Worm (Caenorhabditis elegans) whole organism, late embryonic: Measurements from ENCODE around the gene ufm-1.

ENCODE experiments used
- C08G9.2 ChIP-seq: sonication (generic microtip); optimal IDR thresholded peaks from 2 replicates; lab custom pipeline; 2016; ENCODE audit warnings: mild to moderate bottlenecking, missing genetic modification characterization, moderate library complexity, missing compliant biosample characterization
- C38D4.7 ChIP-seq: fragments of 200-800 bp; sonication (Bioruptor generic); optimal IDR thresholded peaks from 2 replicates; lab custom pipeline; 2018; ENCODE audit warnings: mild to moderate bottlenecking, missing genetic modification characterization, moderate library complexity, missing compliant biosample characterization
- K02D7.2 ChIP-seq: sonication (generic microtip); optimal IDR thresholded peaks from 2 replicates; lab custom pipeline; 2017; ENCODE audit warnings: mild to moderate bottlenecking, missing genetic modification characterization, missing compliant biosample characterization
- K09A11.1 ChIP-seq: sonication (generic microtip); optimal IDR thresholded peaks from 2 replicates; lab custom pipeline; 2017; ENCODE audit warnings: antibody characterized with exemption, mild to moderate bottlenecking, missing genetic modification characterization, missing compliant biosample characterization; ENCODE audit not compliant: insufficient read depth
- ahr-1 ChIP-seq: sonication (generic microtip); optimal IDR thresholded peaks from 2 replicates; lab custom pipeline; 2016; ENCODE audit warnings: missing genetic modification characterization, missing compliant biosample characterization
- ceh-14 ChIP-seq: sonication (generic microtip); optimal IDR thresholded peaks from 2 replicates; lab custom pipeline; 2016; ENCODE audit warnings: missing genotype, missing genetic modification characterization, missing compliant biosample characterization
- ceh-18 ChIP-seq: sonication (generic microtip); optimal IDR thresholded peaks from 2 replicates; lab custom pipeline; 2016; ENCODE audit warnings: missing genetic modification characterization, missing compliant biosample characterization
- ceh-19 ChIP-seq: fragments of 200-800 bp; sonication (Bioruptor generic); optimal IDR thresholded peaks from 2 replicates; lab custom pipeline; 2018; ENCODE audit warnings: mild to moderate bottlenecking, missing genetic modification characterization, missing compliant biosample characterization
- ceh-22 ChIP-seq: sonication (generic microtip); optimal IDR thresholded peaks from 2 replicates; lab custom pipeline; 2017; ENCODE audit warnings: missing biosample characterization, missing genetic modification characterization
- ceh-31 ChIP-seq: sonication (generic microtip); optimal IDR thresholded peaks from 2 replicates; lab custom pipeline; 2016; ENCODE audit warnings: missing genetic modification characterization, missing compliant biosample characterization
- ceh-34 ChIP-seq: sonication (generic microtip); optimal IDR thresholded peaks from 2 replicates; lab custom pipeline; 2016; ENCODE audit warnings: mild to moderate bottlenecking, missing genetic modification characterization, missing compliant biosample characterization
- ceh-45 ChIP-seq: fragments of 200-800 bp; sonication (Bioruptor generic); IDR thresholded peaks from 2 replicates; pipeline ENCODE4 v1.3.6; 2022; ENCODE audit warnings: missing genetic modification reagents, missing genetic modification characterization, missing compliant biosample characterization
- ceh-48 ChIP-seq: sonication (generic microtip); optimal IDR thresholded peaks from 2 replicates; lab custom pipeline; 2016; ENCODE audit warnings: missing genetic modification characterization, inconsistent platforms, missing compliant biosample characterization
- ceh-9 ChIP-seq: sonication (generic microtip); optimal IDR thresholded peaks from 2 replicates; lab custom pipeline; 2016; ENCODE audit warnings: mild to moderate bottlenecking, missing genetic modification characterization, inconsistent platforms, missing compliant biosample characterization
- che-1 ChIP-seq: sonication (generic microtip); optimal IDR thresholded peaks from 2 replicates; lab custom pipeline; 2016; ENCODE audit warnings: mild to moderate bottlenecking, missing genetic modification characterization, missing compliant biosample characterization
- elt-4 ChIP-seq: sonication (generic microtip); optimal IDR thresholded peaks from 2 replicates; lab custom pipeline; 2016; ENCODE audit warnings: missing genetic modification characterization, missing compliant biosample characterization
- ets-4 ChIP-seq: sonication (generic microtip); optimal IDR thresholded peaks from 2 replicates; lab custom pipeline; 2016; ENCODE audit warnings: missing genetic modification characterization, missing compliant biosample characterization
- fax-1 ChIP-seq: sonication (generic microtip); optimal IDR thresholded peaks from 2 replicates; lab custom pipeline; 2016; ENCODE audit warnings: missing genotype, missing genetic modification characterization, missing compliant biosample characterization
- fkh-6 ChIP-seq: sonication (generic microtip); optimal IDR thresholded peaks from 2 replicates; lab custom pipeline; 2016; ENCODE audit warnings: missing genetic modification characterization, missing compliant biosample characterization
- hlh-15 ChIP-seq: sonication (generic microtip); optimal IDR thresholded peaks from 2 replicates; lab custom pipeline; 2016; ENCODE audit warnings: missing genetic modification characterization, missing compliant biosample characterization
- hlh-8 ChIP-seq: sonication (generic microtip); optimal IDR thresholded peaks from 2 replicates; lab custom pipeline; 2016; ENCODE audit warnings: missing genotype, missing genetic modification characterization, missing compliant biosample characterization
- lin-11 ChIP-seq: fragments of 200-800 bp; sonication (Bioruptor generic); optimal IDR thresholded peaks from 2 replicates; lab custom pipeline; 2018; ENCODE audit warnings: mild to moderate bottlenecking, missing genetic modification characterization, missing compliant biosample characterization
- nhr-232 ChIP-seq: sonication (generic microtip); optimal IDR thresholded peaks from 2 replicates; lab custom pipeline; 2016; ENCODE audit warnings: missing genetic modification characterization, missing compliant biosample characterization
- npax-4 ChIP-seq: sonication (generic microtip); optimal IDR thresholded peaks from 2 replicates; lab custom pipeline; 2016; ENCODE audit warnings: missing genetic modification characterization, missing compliant biosample characterization
- odd-2 ChIP-seq: sonication (generic microtip); optimal IDR thresholded peaks from 2 replicates; lab custom pipeline; 2017; ENCODE audit warnings: antibody characterized with exemption, mild to moderate bottlenecking, missing genetic modification characterization, missing compliant biosample characterization
- pat-9 ChIP-seq: fragments of 200-800 bp; sonication (Bioruptor generic); optimal IDR thresholded peaks from 2 replicates; lab custom pipeline; 2018; ENCODE audit warnings: mild to moderate bottlenecking, missing genetic modification characterization, moderate library complexity, missing compliant biosample characterization
- pha-2 ChIP-seq: sonication (generic microtip); optimal IDR thresholded peaks from 2 replicates; lab custom pipeline; 2017; ENCODE audit warnings: mild to moderate bottlenecking, missing genetic modification characterization, missing compliant biosample characterization
- pha-4 ChIP-seq: fragments of 150-350 bp; optimal IDR thresholded peaks from 2 replicates; lab custom pipeline; 2018; ENCODE audit warnings: missing biosample characterization, missing genetic modification reagents, missing genetic modification characterization
- pqm-1 ChIP-seq: sonication (generic microtip); optimal IDR thresholded peaks from 2 replicates; lab custom pipeline; 2016; ENCODE audit warnings: missing genetic modification characterization, missing compliant biosample characterization
- rnt-1 ChIP-seq: sonication (generic microtip); optimal IDR thresholded peaks from 2 replicates; lab custom pipeline; 2016; ENCODE audit warnings: missing genetic modification characterization, missing compliant biosample characterization
- sox-2 ChIP-seq: fragments of 200-800 bp; sonication (Bioruptor generic); IDR thresholded peaks from 2 replicates; pipeline ENCODE4 v1.3.6; 2022; ENCODE audit warnings: missing genetic modification reagents, missing genetic modification characterization, missing compliant biosample characterization
- ttx-3 ChIP-seq: sonication (generic microtip); optimal IDR thresholded peaks from 2 replicates; lab custom pipeline; 2016; ENCODE audit warnings: missing genetic modification reagents, missing genetic modification characterization, missing compliant biosample characterization
- unc-3 ChIP-seq, 2 experiments: fragments of 200-800 bp in 1 of 2; sonication (Bioruptor generic) in 1 of 2; sonication (generic microtip) in 1 of 2; conservative IDR thresholded peaks in 1 of 2; optimal IDR thresholded peaks in 1 of 2; 2 replicates each; pipeline versions ENCODE4 v1.3.6 to Lab custom; 2016 to 2022; ENCODE audit warnings: missing compliant biosample characterization in 2 of 2, missing genetic modification characterization in 2 of 2, missing genetic modification reagents in 1 of 2
- unc-42 ChIP-seq: sonication (generic microtip); optimal IDR thresholded peaks from 2 replicates; lab custom pipeline; 2016; ENCODE audit warnings: missing genotype, missing genetic modification characterization, missing compliant biosample characterization
- unc-55 ChIP-seq: sonication (generic microtip); optimal IDR thresholded peaks from 2 replicates; lab custom pipeline; 2017; ENCODE audit warnings: missing biosample characterization, missing genetic modification reagents, missing genetic modification characterization
- unc-86 ChIP-seq: sonication (generic microtip); optimal IDR thresholded peaks from 2 replicates; lab custom pipeline; 2016; ENCODE audit warnings: missing genetic modification characterization, missing compliant biosample characterization

Gene ufm-1

DNA sequence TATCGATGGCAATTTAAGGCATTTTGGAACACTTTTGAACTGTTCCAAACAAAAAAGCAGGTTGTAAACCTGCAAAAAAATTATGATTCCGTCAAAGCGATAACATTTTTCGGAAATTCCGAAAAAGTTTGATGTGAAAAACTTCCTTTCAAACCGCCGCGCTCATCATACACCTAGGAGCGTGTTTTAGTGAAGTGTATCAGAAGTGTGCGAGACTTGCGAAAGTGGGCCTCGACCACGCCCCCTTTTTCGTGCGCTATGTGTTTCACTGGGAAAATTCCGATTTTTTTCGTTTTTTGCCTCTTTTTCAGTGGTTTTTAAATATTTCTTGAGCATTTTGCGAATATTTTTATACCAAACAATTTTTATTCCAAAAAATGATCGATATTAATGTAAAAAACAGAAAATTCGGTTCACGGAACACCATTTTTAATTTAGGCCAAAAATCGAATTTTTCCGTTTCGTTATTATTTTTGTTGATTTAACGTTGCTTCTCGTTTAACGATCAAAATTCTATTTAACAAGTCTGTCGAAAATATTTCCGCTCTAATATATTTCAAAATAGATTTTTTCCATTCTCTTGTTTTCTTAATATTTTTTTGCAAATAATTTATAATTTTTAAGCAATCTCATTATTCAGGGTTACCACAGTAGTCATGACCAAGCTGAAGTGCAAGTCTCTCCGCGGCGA, 4.1 kb upstream of the ufm-1 start, which contains the start of gene rpl-35 (continued):
- TF ChIP-seq K09A11.1 (tag; lab: Kevin White, UChicago) (peak; percentile 91), che-1 (tag; lab: Kevin White, UChicago) (peak; percentile 62), unc-86 (tag; lab: Kevin White, UChicago) (peak; percentile 98), lin-11 (peak; percentile 53), fax-1 (tag; lab: Kevin White, UChicago) (peak; percentile 58), unc-3 (GFP tag; conservative IDR thresholded peaks at IDR 0.05; lab: Robert Waterston, UW) (peak; percentile 84), unc-3 (tag; optimal IDR thresholded peaks at IDR 0.05; lab: Kevin White, UChicago) (peak; percentile 80), ceh-22 (tag; lab: Kevin White, UChicago) (peak; percentile 84), unc-55 (peak; percentile 83), odd-2 (tag; lab: Kevin White, UChicago) (no peak), ceh-48 (tag; lab: Kevin White, UChicago) (peak; percentile 83), sox-2 (GFP tag; lab: Robert Waterston, UW) (peak; percentile 84), npax-4 (no peak), pqm-1 (peak; percentile 89), pha-2 (tag; lab: Kevin White, UChicago) (peak; percentile 57), nhr-232 (tag; lab: Kevin White, UChicago) (no peak), C38D4.7 (GFP tag; lab: Kevin White, UChicago) (peak; percentile 38), ceh-34 (peak; percentile 99)

DNA sequence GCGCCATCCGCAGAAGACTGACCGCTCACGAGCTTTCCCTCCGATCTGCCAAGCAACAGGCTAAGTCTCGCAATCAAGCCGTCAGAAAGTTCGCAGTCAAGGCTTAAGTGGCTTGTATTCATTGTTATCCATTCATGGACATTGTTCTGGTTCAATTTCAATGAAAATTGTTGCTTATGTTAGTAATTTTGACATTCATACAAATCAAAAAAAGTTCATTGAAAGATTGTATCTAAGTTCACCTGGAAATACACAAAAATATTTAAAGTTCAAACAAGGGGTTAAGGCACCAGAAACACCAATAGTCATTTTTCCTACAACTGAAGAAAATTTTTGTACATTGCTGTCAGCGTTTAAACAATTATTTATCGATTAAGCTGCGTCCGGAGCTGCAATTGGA, 3.3 kb upstream of the ufm-1 start:
- TF ChIP-seq ets-4 (no peak), ceh-19 (GFP tag; lab: Kevin White, UChicago) (no peak), C08G9.2 (no peak), rnt-1 (no peak), pha-4 (tag; lab: Kevin White, UChicago) (no peak)

DNA sequence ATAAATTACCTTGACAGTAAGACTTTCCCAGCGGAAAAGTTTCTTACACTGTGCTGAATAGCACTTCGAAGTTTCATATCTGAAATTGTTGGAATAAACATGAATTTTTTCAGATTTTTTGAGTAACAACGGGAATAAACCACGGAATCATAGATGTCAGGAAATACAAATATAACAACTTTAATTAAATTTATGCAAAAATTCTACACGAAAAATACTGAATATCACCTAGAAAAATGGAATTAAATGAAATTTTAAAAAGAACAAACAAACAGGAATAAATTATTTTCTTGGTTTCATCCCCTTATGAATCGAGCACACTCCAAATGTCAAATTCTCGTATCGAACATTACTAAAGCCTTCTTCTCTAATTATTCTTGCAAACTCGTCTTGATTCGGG, 1.6 kb upstream of the ufm-1 start, which contains the start of gene tag-307:
TSS of gene tag-307 (minus strand) at position 101 of the 400 bp plus-strand sequence.
- TF ChIP-seq unc-42 (tag; lab: Kevin White, UChicago) (no peak), pha-4 (tag; lab: Kevin White, UChicago) (no peak), che-1 (tag; lab: Kevin White, UChicago) (no peak), ttx-3 (tag; lab: Kevin White, UChicago) (no peak), hlh-8 (tag; lab: Kevin White, UChicago) (no peak), ceh-18 (tag; lab: Kevin White, UChicago) (no peak), elt-4 (tag; lab: Kevin White, UChicago) (no peak), ceh-9 (tag; lab: Kevin White, UChicago) (no peak), ahr-1 (tag; lab: Kevin White, UChicago) (no peak), K02D7.2 (tag; lab: Kevin White, UChicago) (no peak), ceh-14 (tag; lab: Kevin White, UChicago) (no peak), fkh-6 (no peak), pat-9 (tag; lab: Kevin White, UChicago) (no peak), hlh-15 (tag; lab: Kevin White, UChicago) (no peak), ceh-31 (tag; lab: Kevin White, UChicago) (no peak), ceh-45 (GFP tag; lab: Robert Waterston, UW) (no peak), C08G9.2 (no peak), pqm-1 (no peak), sox-2 (GFP tag; lab: Robert Waterston, UW) (no peak)
